Fruit fly (Drosophila melanogaster) whole organism, embryonic: ENCODE data around the gene CG34295.

Experiments used
- CG11085 ChIP-seq: fragments of 200-800 bp; sonication (Bioruptor generic); IDR thresholded peaks from 2 replicates; pipeline ENCODE4 v1.3.6; 2022; ENCODE audit warnings: missing biosample characterization, missing genetic modification characterization
- CG14965 ChIP-seq: fragments of 200-800 bp; sonication (Bioruptor generic); optimal IDR thresholded peaks from 2 replicates; lab custom pipeline; 2016; ENCODE audit warnings: missing biosample characterization, missing genetic modification characterization, borderline replicate concordance
- CG15479 ChIP-seq: fragments of 200-800 bp; sonication (Bioruptor generic); optimal IDR thresholded peaks from 3 replicates; lab custom pipeline; 2019; ENCODE audit warnings: missing biosample characterization, mild to moderate bottlenecking, missing genetic modification characterization, moderate library complexity
- CG15514 ChIP-seq: fragments of 200-800 bp; sonication (Bioruptor generic); optimal IDR thresholded peaks from 3 replicates; lab custom pipeline; 2017; ENCODE audit warnings: missing biosample characterization, missing genetic modification characterization, mild to moderate bottlenecking, moderate library complexity, missing genetic modification reagents
- CG17328 ChIP-seq: fragments of 200-800 bp; sonication (Bioruptor generic); IDR thresholded peaks from 2 replicates; pipeline ENCODE4 v1.3.6; 2022; ENCODE audit warnings: missing biosample characterization, missing genetic modification characterization
- CG17359 ChIP-seq: fragments of 200-800 bp; sonication (Bioruptor generic); optimal IDR thresholded peaks from 3 replicates; lab custom pipeline; 2018; ENCODE audit warnings: missing biosample characterization, mild to moderate bottlenecking, missing genetic modification characterization, moderate library complexity
- CG30403 ChIP-seq: fragments of 200-800 bp; sonication (Bioruptor generic); optimal IDR thresholded peaks from 3 replicates; lab custom pipeline; 2016; ENCODE audit warnings: missing biosample characterization, missing genetic modification characterization
- CG4282 ChIP-seq: fragments of 200-800 bp; sonication (Bioruptor generic); optimal IDR thresholded peaks from 2 replicates; lab custom pipeline; 2016; ENCODE audit warnings: missing biosample characterization, missing genetic modification characterization
- CG4707 ChIP-seq: fragments of 200-800 bp; sonication (Bioruptor generic); optimal IDR thresholded peaks from 2 replicates; lab custom pipeline; 2018; ENCODE audit warnings: missing biosample characterization, mild to moderate bottlenecking, missing genetic modification characterization, moderate library complexity
- CG6175 ChIP-seq: fragments of 200-800 bp; sonication (Bioruptor generic); IDR thresholded peaks from 3 replicates; pipeline ENCODE4 v1.3.6; 2022; ENCODE audit warnings: missing biosample characterization, missing genetic modification characterization
- CG6272 ChIP-seq: fragments of 200-800 bp; sonication (Bioruptor generic); IDR thresholded peaks from 2 replicates; pipeline ENCODE4 v1.3.6; 2022; ENCODE audit warnings: missing biosample characterization, missing genetic modification characterization
- CG7271 ChIP-seq: fragments of 200-800 bp; sonication (Bioruptor generic); optimal IDR thresholded peaks from 2 replicates; lab custom pipeline; 2018; ENCODE audit warnings: missing biosample characterization, mild to moderate bottlenecking, missing genetic modification characterization, moderate library complexity
- CG7357 ChIP-seq: fragments of 200-800 bp; sonication (Bioruptor generic); IDR thresholded peaks from 3 replicates; pipeline ENCODE4 v1.3.6; 2022; ENCODE audit warnings: missing biosample characterization, missing genetic modification characterization
- CG7556 ChIP-seq: fragments of 200-800 bp; sonication (Bioruptor generic); optimal IDR thresholded peaks from 2 replicates; lab custom pipeline; 2017; ENCODE audit warnings: missing biosample characterization, mild to moderate bottlenecking, missing genetic modification characterization
- CG7928 ChIP-seq: fragments of 200-800 bp; sonication (Bioruptor generic); optimal IDR thresholded peaks from 2 replicates; lab custom pipeline; 2017; ENCODE audit warnings: missing biosample characterization, mild to moderate bottlenecking, missing genetic modification characterization
- Chrac-16 ChIP-seq: fragments of 200-800 bp; sonication (Bioruptor generic); optimal IDR thresholded peaks from 3 replicates; lab custom pipeline; 2016; ENCODE audit warnings: missing biosample characterization, missing genetic modification characterization
- E2f2 ChIP-seq: fragments of 200-800 bp; sonication (Bioruptor generic); IDR thresholded peaks from 2 replicates; pipeline ENCODE4 v1.3.6; 2022; ENCODE audit warnings: missing biosample characterization, missing genetic modification characterization
- Eip74EF ChIP-seq, 2 experiments: fragments of 200-800 bp in 1 of 2; fragments of >200 bp in 1 of 2; sonication (Bioruptor generic) in 1 of 2; optimal IDR thresholded peaks; 2 replicates each; lab custom pipeline; 2017 to 2019; ENCODE audit warnings: missing biosample characterization in 2 of 2, missing genetic modification characterization in 2 of 2, mild to moderate bottlenecking in 1 of 2, moderate library complexity in 1 of 2
- Ets97D ChIP-seq: fragments of 200-800 bp; sonication (Bioruptor generic); optimal IDR thresholded peaks from 3 replicates; lab custom pipeline; 2016; ENCODE audit warnings: missing biosample characterization, missing genetic modification characterization
- Gsc ChIP-seq: fragments of 200-800 bp; sonication (Bioruptor generic); IDR thresholded peaks from 2 replicates; pipeline ENCODE4 v1.3.6; 2022; ENCODE audit warnings: missing biosample characterization, missing genetic modification characterization
- H15 ChIP-seq: fragments of 200-800 bp; sonication (Bioruptor generic); IDR thresholded peaks from 3 replicates; pipeline ENCODE4 v1.3.6; 2022; ENCODE audit warnings: missing biosample characterization, missing genetic modification characterization
- Lhr ChIP-seq: fragments of 200-800 bp; sonication (Bioruptor generic); optimal IDR thresholded peaks from 3 replicates; lab custom pipeline; 2017; ENCODE audit warnings: mild to moderate bottlenecking, missing biosample characterization, missing genetic modification reagents, missing genetic modification characterization
- Mrtf ChIP-seq: fragments of 200-800 bp; sonication (Bioruptor generic); IDR thresholded peaks from 3 replicates; pipeline ENCODE4 v1.3.6; 2022; ENCODE audit warnings: missing biosample characterization, missing genetic modification characterization
- Pdp1 ChIP-seq, 2 experiments: fragments of 200-800 bp; sonication (Bioruptor generic); optimal IDR thresholded peaks; 3 replicates each; lab custom pipeline; 2016; ENCODE audit warnings: missing biosample characterization in 2 of 2, missing genetic modification characterization in 2 of 2, mild to moderate bottlenecking in 1 of 2, moderate library complexity in 1 of 2
- Six4 ChIP-seq: fragments of 200-800 bp; sonication (Bioruptor generic); optimal IDR thresholded peaks from 2 replicates; lab custom pipeline; 2016; ENCODE audit warnings: missing biosample characterization, missing genetic modification characterization
- Sry-β ChIP-seq: fragments of 200-800 bp; sonication (Bioruptor generic); optimal IDR thresholded peaks from 2 replicates; lab custom pipeline; 2018; ENCODE audit warnings: missing biosample characterization, mild to moderate bottlenecking, missing genetic modification characterization, moderate library complexity
- ase ChIP-seq: fragments of 200-800 bp; sonication (Bioruptor generic); IDR thresholded peaks from 3 replicates; pipeline ENCODE4 v1.3.6; 2022; ENCODE audit warnings: missing biosample characterization, missing genetic modification characterization
- br ChIP-seq: fragments of >200 bp; optimal IDR thresholded peaks from 2 replicates; lab custom pipeline; 2017
- dan ChIP-seq: fragments of 200-800 bp; sonication (Bioruptor generic); IDR thresholded peaks from 2 replicates; pipeline ENCODE4 v1.3.6; 2022; ENCODE audit warnings: missing biosample characterization, missing genetic modification characterization
- dmrt11E ChIP-seq: fragments of 200-800 bp; sonication (Bioruptor generic); optimal IDR thresholded peaks from 3 replicates; lab custom pipeline; 2018; ENCODE audit warnings: missing biosample characterization, mild to moderate bottlenecking, missing genetic modification characterization, moderate library complexity
- emc ChIP-seq: fragments of 200-800 bp; sonication (Bioruptor generic); optimal IDR thresholded peaks from 2 replicates; lab custom pipeline; 2016; ENCODE audit warnings: missing biosample characterization, missing genetic modification characterization
- en ChIP-seq: fragments of 200-800 bp; sonication (Bioruptor generic); optimal IDR thresholded peaks from 2 replicates; lab custom pipeline; 2016; ENCODE audit warnings: missing biosample characterization, missing genetic modification characterization
- ewg ChIP-seq: fragments of 200-800 bp; sonication (Bioruptor generic); optimal IDR thresholded peaks from 3 replicates; lab custom pipeline; 2017; ENCODE audit warnings: mild to moderate bottlenecking, missing biosample characterization, missing genetic modification reagents, missing genetic modification characterization
- eyg ChIP-seq: fragments of 200-800 bp; sonication (Bioruptor generic); optimal IDR thresholded peaks from 3 replicates; lab custom pipeline; 2016; ENCODE audit warnings: missing biosample characterization, missing genetic modification characterization
- grau ChIP-seq: fragments of 200-800 bp; optimal IDR thresholded peaks from 3 replicates; lab custom pipeline; 2019; ENCODE audit warnings: missing biosample characterization, mild to moderate bottlenecking, missing genetic modification characterization, moderate library complexity
- hb ChIP-seq: fragments of 200-800 bp; sonication (Bioruptor generic); IDR thresholded peaks from 3 replicates; pipeline ENCODE4 v1.3.6; 2022; ENCODE audit warnings: missing biosample characterization, missing genetic modification characterization; ENCODE audit not compliant: partially characterized antibody
- inv ChIP-seq: fragments of 200-800 bp; sonication (Bioruptor generic); IDR thresholded peaks from 2 replicates; pipeline ENCODE4 v1.3.6; 2022; ENCODE audit warnings: missing biosample characterization, missing genetic modification characterization; ENCODE audit not compliant: partially characterized antibody
- kni ChIP-seq: fragments of 200-800 bp; sonication (Bioruptor generic); optimal IDR thresholded peaks from 3 replicates; lab custom pipeline; 2017; ENCODE audit warnings: mild to moderate bottlenecking, missing biosample characterization, missing genetic modification reagents, missing genetic modification characterization
- luna ChIP-seq: fragments of 200-800 bp; sonication (Bioruptor generic); optimal IDR thresholded peaks from 2 replicates; lab custom pipeline; 2016; ENCODE audit warnings: missing biosample characterization, missing genetic modification characterization
- nau ChIP-seq: fragments of 200-800 bp; sonication (Bioruptor generic); optimal IDR thresholded peaks from 3 replicates; lab custom pipeline; 2017; ENCODE audit warnings: missing biosample characterization, mild to moderate bottlenecking, missing genetic modification characterization, missing genetic modification reagents
- nerfin-2 ChIP-seq: fragments of 200-800 bp; sonication (Bioruptor generic); IDR thresholded peaks from 2 replicates; pipeline ENCODE4 v1.3.6; 2022; ENCODE audit warnings: missing biosample characterization, missing genetic modification characterization; ENCODE audit not compliant: partially characterized antibody
- nom ChIP-seq: fragments of 200-800 bp; sonication (Bioruptor generic); optimal IDR thresholded peaks from 2 replicates; lab custom pipeline; 2017; ENCODE audit warnings: missing biosample characterization, missing genetic modification characterization, mild to moderate bottlenecking, moderate library complexity, missing genetic modification reagents
- rib ChIP-seq: fragments of 200-800 bp; sonication (Bioruptor generic); IDR thresholded peaks from 2 replicates; pipeline ENCODE4 v1.3.6; 2022; ENCODE audit warnings: missing biosample characterization, missing genetic modification characterization
- shn ChIP-seq: fragments of 200-800 bp; sonication (Bioruptor generic); optimal IDR thresholded peaks from 3 replicates; lab custom pipeline; 2016; ENCODE audit warnings: missing biosample characterization, missing genetic modification characterization
- sob ChIP-seq: fragments of 200-800 bp; sonication (Bioruptor generic); IDR thresholded peaks from 2 replicates; pipeline ENCODE4 v1.3.6; 2022; ENCODE audit warnings: missing biosample characterization, missing genetic modification characterization
- sr ChIP-seq: fragments of 200-800 bp; sonication (Bioruptor generic); IDR thresholded peaks from 3 replicates; pipeline ENCODE4 v1.3.6; 2022; ENCODE audit warnings: missing biosample characterization, missing genetic modification characterization
- ttk ChIP-seq: fragments of 200-800 bp; sonication (Bioruptor generic); IDR thresholded peaks from 2 replicates; pipeline ENCODE4 v2.1.2; 2022; ENCODE audit warnings: missing biosample characterization, missing genetic modification characterization
- tup ChIP-seq: fragments of 200-800 bp; sonication (Bioruptor generic); optimal IDR thresholded peaks from 2 replicates; lab custom pipeline; 2016; ENCODE audit warnings: missing biosample characterization, mild to moderate bottlenecking, missing genetic modification characterization, moderate library complexity
- wdn ChIP-seq: fragments of 200-800 bp; sonication (Bioruptor generic); IDR thresholded peaks from 2 replicates; pipeline ENCODE4 v1.3.6; 2022; ENCODE audit warnings: missing biosample characterization, missing genetic modification characterization

The CG34295 gene

DNA sequence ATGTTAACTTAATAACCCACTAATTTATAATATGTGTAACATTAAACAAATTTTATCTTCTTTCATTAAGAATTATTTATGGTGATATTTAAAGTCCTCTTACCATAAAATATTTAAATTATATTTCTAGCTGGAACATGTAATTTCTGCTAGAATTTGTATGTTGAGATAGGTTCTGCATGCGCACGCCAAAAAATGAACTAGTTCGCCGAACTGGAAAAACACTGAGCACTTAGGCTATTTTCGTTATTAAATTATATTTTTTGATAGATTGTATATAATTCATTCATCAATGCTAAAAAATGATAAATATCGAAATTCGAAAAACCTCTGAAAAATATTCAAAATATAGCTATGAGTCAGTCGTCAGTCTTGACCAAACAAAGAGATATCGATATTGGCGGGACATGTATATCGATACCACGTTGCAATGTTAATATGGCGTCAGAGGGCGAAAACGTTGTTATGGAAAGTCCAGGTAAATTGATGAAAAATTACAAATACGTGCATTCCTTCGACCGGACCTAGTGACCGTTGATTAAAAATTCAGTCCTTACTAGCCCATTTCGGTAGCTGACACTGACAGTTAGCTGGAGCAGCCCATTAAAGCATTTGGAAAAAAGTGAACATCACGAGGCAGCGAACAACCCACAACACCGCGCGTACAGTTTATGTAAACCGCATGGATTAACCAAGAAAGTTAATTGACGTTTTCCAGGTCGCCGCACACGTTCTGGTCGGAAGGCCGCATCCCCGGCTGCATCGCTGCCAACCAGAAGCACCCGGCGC is 22.5 kb downstream of the CG34295 start, which contains the start of gene Prp39 (continued):
- TF ChIP-seq Pdp1 (GFP tag; optimal IDR thresholded peaks at IDR 0.05; lab: Kevin White, UChicago), result peak in 1 of 2 experiments; percentile 72
- no peak for TF ChIP-seq nau (GFP tag; lab: Kevin White, UChicago)
- no peak for TF ChIP-seq ewg (GFP tag; lab: Kevin White, UChicago)
- TF ChIP-seq kni, result no peak
- TF ChIP-seq eyg, result no peak
- TF ChIP-seq Mrtf (GFP tag; lab: Robert Waterston, UW), result no peak
- no peak for TF ChIP-seq hb (GFP tag; lab: Robert Waterston, UW)
- TF ChIP-seq inv (GFP tag; lab: Robert Waterston, UW), result peak; percentile 61
- no peak for TF ChIP-seq CG7928 (GFP tag; lab: Kevin White, UChicago)
- TF ChIP-seq CG30403 (GFP tag; lab: Kevin White, UChicago), result peak; percentile 23
- no peak for TF ChIP-seq CG4282
- TF ChIP-seq wdn (GFP tag; lab: Robert Waterston, UW), result no peak
- no peak for TF ChIP-seq CG4707 (GFP tag; lab: Kevin White, UChicago)
- TF ChIP-seq Eip74EF (GFP tag; optimal IDR thresholded peaks at IDR 0.05; lab: Kevin White, UChicago), result no peak
- peak; percentile 32 for TF ChIP-seq nerfin-2
- no peak for TF ChIP-seq dan (GFP tag; lab: Robert Waterston, UW)
- no peak for TF ChIP-seq rib (GFP tag; lab: Robert Waterston, UW)
- no peak for TF ChIP-seq tup (GFP tag; lab: Kevin White, UChicago)
- peak; percentile 38; the same call in 1 of the 2 replicates for TF ChIP-seq CG17328
- TF ChIP-seq Gsc, result no peak
- TF ChIP-seq CG7271 (tag; lab: Kevin White, UChicago), result no peak
- no peak for TF ChIP-seq CG17359 (tag; lab: Kevin White, UChicago)
- peak; percentile 92 for TF ChIP-seq Sry-β (GFP tag; lab: Kevin White, UChicago)
- no peak for TF ChIP-seq Six4 (GFP tag; lab: Kevin White, UChicago)
- 0 out of 2 replicates have a peak, but pooled peaks have one; percentile 9 for TF ChIP-seq CG6272 (GFP tag; lab: Robert Waterston, UW)
- no peak for TF ChIP-seq Ets97D
- TF ChIP-seq H15 (GFP tag; lab: Robert Waterston, UW), result no peak
- no peak for TF ChIP-seq br (lab: Kevin White, UChicago)
- no peak for TF ChIP-seq CG6175
- TF ChIP-seq grau (tag; lab: Kevin White, UChicago), result peak; percentile 0
- no peak for TF ChIP-seq luna (GFP tag; lab: Kevin White, UChicago)
- no peak for TF ChIP-seq shn
- TF ChIP-seq emc (GFP tag; lab: Kevin White, UChicago), result no peak
- TF ChIP-seq sob (GFP tag; lab: Robert Waterston, UW), result peak; percentile 39; the same call in 1 of the 2 replicates
- TF ChIP-seq CG7556, result no peak
- peak; percentile 22; the same call in 1 of the 3 replicates for TF ChIP-seq ase (GFP tag; lab: Robert Waterston, UW)
- peak; percentile 52; the same call in 1 of the 2 replicates for TF ChIP-seq E2f2 (GFP tag; lab: Robert Waterston, UW)
- TF ChIP-seq sr (GFP tag; lab: Robert Waterston, UW), result no peak
- TF ChIP-seq CG11085 (GFP tag; lab: Robert Waterston, UW), result no peak
- peak; percentile 23 for TF ChIP-seq Chrac-16
- TF ChIP-seq nom (GFP tag; lab: Kevin White, UChicago), result no peak
- peak; percentile 10 for TF ChIP-seq dmrt11E
- TF ChIP-seq CG15514 (GFP tag; lab: Kevin White, UChicago), result peak; percentile 98
- TF ChIP-seq CG15479 (GFP tag; lab: Kevin White, UChicago), result no peak
- no peak for TF ChIP-seq CG7357 (GFP tag; lab: Robert Waterston, UW)
- no peak for TF ChIP-seq en (GFP tag; lab: Kevin White, UChicago)
- TF ChIP-seq ttk (GFP tag; lab: Robert Waterston, UW), result peak; percentile 46; the same call in 1 of the 2 replicates
- no peak for TF ChIP-seq Lhr (GFP tag; lab: Kevin White, UChicago)
- no peak for TF ChIP-seq CG14965
